Worm (Caenorhabditis elegans) whole organism, mixed stage, embryonic: ENCODE data around the gene D1014.4.

Experiments
- ces-1 ChIP-seq: fragments of 150-350 bp; optimal IDR thresholded peaks from 2 replicates; lab custom pipeline; 2014; ENCODE audit warnings: missing biosample characterization, missing genetic modification reagents, missing genetic modification characterization
- mab-5 ChIP-seq: fragments of 150-350 bp; optimal IDR thresholded peaks from 2 replicates; lab custom pipeline; 2014; ENCODE audit warnings: missing biosample characterization, missing genetic modification characterization
- nhr-237 ChIP-seq: fragments of 150-350 bp; optimal IDR thresholded peaks from 2 replicates; lab custom pipeline; 2014; ENCODE audit warnings: missing biosample characterization, missing genetic modification characterization
- tbx-8 ChIP-seq: fragments of 200-800 bp; sonication (Bioruptor generic); optimal IDR thresholded peaks from 2 replicates; lab custom pipeline; 2018; ENCODE audit warnings: mild to moderate bottlenecking, missing genetic modification characterization, moderate library complexity, missing compliant biosample characterization

- no peak for TF ChIP-seq nhr-237 (tag; lab: Kevin White, UChicago)
- no peak for TF ChIP-seq mab-5 (tag; lab: Kevin White, UChicago)
- no peak for TF ChIP-seq tbx-8 (GFP tag; lab: Kevin White, UChicago)
- TF ChIP-seq ces-1 (GFP tag; lab: Kevin White, UChicago): no peak
Measured at ce11 chrV:8098239-8098638, 34.8 kb upstream of the D1014.4 start, which contains the start of gene str-145.
